Worm (Caenorhabditis elegans) whole organism, late embryonic: ENCODE results near the gene F53B2.8.

Experiments
- C38D4.7 ChIP-seq: fragments of 200-800 bp; sonication (Bioruptor generic); optimal IDR thresholded peaks from 2 replicates; lab custom pipeline; 2018; ENCODE audit warnings: mild to moderate bottlenecking, missing genetic modification characterization, moderate library complexity, missing compliant biosample characterization
- K02D7.2 ChIP-seq: sonication (generic microtip); optimal IDR thresholded peaks from 2 replicates; lab custom pipeline; 2017; ENCODE audit warnings: mild to moderate bottlenecking, missing genetic modification characterization, missing compliant biosample characterization
- K09A11.1 ChIP-seq: sonication (generic microtip); optimal IDR thresholded peaks from 2 replicates; lab custom pipeline; 2017; ENCODE audit warnings: antibody characterized with exemption, mild to moderate bottlenecking, missing genetic modification characterization, missing compliant biosample characterization; ENCODE audit not compliant: insufficient read depth
- ceh-14 ChIP-seq: sonication (generic microtip); optimal IDR thresholded peaks from 2 replicates; lab custom pipeline; 2016; ENCODE audit warnings: missing genotype, missing genetic modification characterization, missing compliant biosample characterization
- ceh-19 ChIP-seq: fragments of 200-800 bp; sonication (Bioruptor generic); optimal IDR thresholded peaks from 2 replicates; lab custom pipeline; 2018; ENCODE audit warnings: mild to moderate bottlenecking, missing genetic modification characterization, missing compliant biosample characterization
- ceh-2 ChIP-seq: sonication (generic microtip); optimal IDR thresholded peaks from 2 replicates; lab custom pipeline; 2016; ENCODE audit warnings: missing genotype, missing genetic modification characterization, missing compliant biosample characterization
- ceh-31 ChIP-seq: sonication (generic microtip); optimal IDR thresholded peaks from 2 replicates; lab custom pipeline; 2016; ENCODE audit warnings: missing genetic modification characterization, missing compliant biosample characterization
- ceh-6 ChIP-seq: fragments of 200-800 bp; sonication (Bioruptor generic); optimal IDR thresholded peaks from 2 replicates; lab custom pipeline; 2018; ENCODE audit warnings: mild to moderate bottlenecking, missing genetic modification characterization, missing compliant biosample characterization
- ceh-9 ChIP-seq: sonication (generic microtip); optimal IDR thresholded peaks from 2 replicates; lab custom pipeline; 2016; ENCODE audit warnings: mild to moderate bottlenecking, missing genetic modification characterization, inconsistent platforms, missing compliant biosample characterization
- dmd-4 ChIP-seq: sonication (generic microtip); optimal IDR thresholded peaks from 2 replicates; lab custom pipeline; 2016; ENCODE audit warnings: borderline replicate concordance, missing genetic modification characterization, missing compliant biosample characterization
- dve-1 ChIP-seq: sonication (generic microtip); optimal IDR thresholded peaks from 2 replicates; lab custom pipeline; 2017; ENCODE audit warnings: antibody characterized with exemption, mild to moderate bottlenecking, missing genetic modification characterization, missing compliant biosample characterization
- elt-2 ChIP-seq: sonication (generic microtip); optimal IDR thresholded peaks from 2 replicates; lab custom pipeline; 2016; ENCODE audit warnings: missing genetic modification reagents, missing genetic modification characterization, missing compliant biosample characterization
- elt-4 ChIP-seq: sonication (generic microtip); optimal IDR thresholded peaks from 2 replicates; lab custom pipeline; 2016; ENCODE audit warnings: missing genetic modification characterization, missing compliant biosample characterization
- ets-4 ChIP-seq: sonication (generic microtip); optimal IDR thresholded peaks from 2 replicates; lab custom pipeline; 2016; ENCODE audit warnings: missing genetic modification characterization, missing compliant biosample characterization
- eyg-1 ChIP-seq: sonication (generic microtip); optimal IDR thresholded peaks from 2 replicates; lab custom pipeline; 2016; ENCODE audit warnings: missing genotype, missing genetic modification characterization, missing compliant biosample characterization
- fax-1 ChIP-seq: sonication (generic microtip); optimal IDR thresholded peaks from 2 replicates; lab custom pipeline; 2016; ENCODE audit warnings: missing genotype, missing genetic modification characterization, missing compliant biosample characterization
- fkh-6 ChIP-seq: sonication (generic microtip); optimal IDR thresholded peaks from 2 replicates; lab custom pipeline; 2016; ENCODE audit warnings: missing genetic modification characterization, missing compliant biosample characterization
- gmeb-2 ChIP-seq: sonication (generic microtip); optimal IDR thresholded peaks from 2 replicates; lab custom pipeline; 2016; ENCODE audit warnings: missing genetic modification characterization, inconsistent platforms, missing compliant biosample characterization
- hlh-13 ChIP-seq: fragments of 200-800 bp; sonication (Bioruptor generic); optimal IDR thresholded peaks from 2 replicates; lab custom pipeline; 2018; ENCODE audit warnings: mild to moderate bottlenecking, missing genetic modification characterization, missing compliant biosample characterization
- hlh-30 ChIP-seq: sonication (generic microtip); optimal IDR thresholded peaks from 2 replicates; lab custom pipeline; 2017; ENCODE audit warnings: antibody characterized with exemption, missing genetic modification characterization, missing compliant biosample characterization; ENCODE audit not compliant: insufficient read depth
- hlh-8 ChIP-seq: sonication (generic microtip); optimal IDR thresholded peaks from 2 replicates; lab custom pipeline; 2016; ENCODE audit warnings: missing genotype, missing genetic modification characterization, missing compliant biosample characterization
- lin-11 ChIP-seq: fragments of 200-800 bp; sonication (Bioruptor generic); optimal IDR thresholded peaks from 2 replicates; lab custom pipeline; 2018; ENCODE audit warnings: mild to moderate bottlenecking, missing genetic modification characterization, missing compliant biosample characterization
- madf-2 ChIP-seq: sonication (generic microtip); optimal IDR thresholded peaks from 2 replicates; lab custom pipeline; 2017; ENCODE audit warnings: missing genetic modification characterization, missing compliant biosample characterization
- mec-3 ChIP-seq: sonication (generic microtip); optimal IDR thresholded peaks from 2 replicates; lab custom pipeline; 2016; ENCODE audit warnings: borderline replicate concordance, missing genetic modification characterization, missing compliant biosample characterization
- nfya-1 ChIP-seq: sonication (generic microtip); optimal IDR thresholded peaks from 2 replicates; lab custom pipeline; 2017; ENCODE audit warnings: missing genetic modification characterization, mild to moderate bottlenecking, missing compliant biosample characterization, antibody characterized with exemption, moderate library complexity
- nhr-11 ChIP-seq: fragments of 150-350 bp; optimal IDR thresholded peaks from 2 replicates; lab custom pipeline; 2014; ENCODE audit warnings: missing biosample characterization, missing genetic modification characterization
- nhr-232 ChIP-seq: sonication (generic microtip); optimal IDR thresholded peaks from 2 replicates; lab custom pipeline; 2016; ENCODE audit warnings: missing genetic modification characterization, missing compliant biosample characterization
- npax-4 ChIP-seq: sonication (generic microtip); optimal IDR thresholded peaks from 2 replicates; lab custom pipeline; 2016; ENCODE audit warnings: missing genetic modification characterization, missing compliant biosample characterization
- pat-9 ChIP-seq: fragments of 200-800 bp; sonication (Bioruptor generic); optimal IDR thresholded peaks from 2 replicates; lab custom pipeline; 2018; ENCODE audit warnings: mild to moderate bottlenecking, missing genetic modification characterization, moderate library complexity, missing compliant biosample characterization
- pha-2 ChIP-seq: sonication (generic microtip); optimal IDR thresholded peaks from 2 replicates; lab custom pipeline; 2017; ENCODE audit warnings: mild to moderate bottlenecking, missing genetic modification characterization, missing compliant biosample characterization
- pros-1 ChIP-seq: fragments of 150-350 bp; optimal IDR thresholded peaks from 2 replicates; lab custom pipeline; 2014; ENCODE audit warnings: missing biosample characterization, missing genetic modification reagents, missing genetic modification characterization
- ref-2 ChIP-seq: sonication (generic microtip); optimal IDR thresholded peaks from 2 replicates; lab custom pipeline; 2016; ENCODE audit warnings: missing genetic modification characterization, missing compliant biosample characterization
- rnt-1 ChIP-seq: sonication (generic microtip); optimal IDR thresholded peaks from 2 replicates; lab custom pipeline; 2016; ENCODE audit warnings: missing genetic modification characterization, missing compliant biosample characterization
- sdc-2 ChIP-seq: sonication (generic microtip); optimal IDR thresholded peaks from 2 replicates; lab custom pipeline; 2016; ENCODE audit warnings: missing genotype, missing genetic modification characterization, missing compliant biosample characterization
- sox-2 ChIP-seq: fragments of 200-800 bp; sonication (Bioruptor generic); IDR thresholded peaks from 2 replicates; pipeline ENCODE4 v1.3.6; 2022; ENCODE audit warnings: missing genetic modification reagents, missing genetic modification characterization, missing compliant biosample characterization
- tbx-2 ChIP-seq: sonication (generic microtip); optimal IDR thresholded peaks from 2 replicates; lab custom pipeline; 2016; ENCODE audit warnings: missing genetic modification characterization, missing compliant biosample characterization
- tbx-7 ChIP-seq: sonication (generic microtip); optimal IDR thresholded peaks from 2 replicates; lab custom pipeline; 2016; ENCODE audit warnings: missing genotype, missing genetic modification characterization, missing compliant biosample characterization
- ttx-3 ChIP-seq: sonication (generic microtip); optimal IDR thresholded peaks from 2 replicates; lab custom pipeline; 2016; ENCODE audit warnings: missing genetic modification reagents, missing genetic modification characterization, missing compliant biosample characterization
- unc-3 ChIP-seq, 2 experiments: fragments of 200-800 bp in 1 of 2; sonication (Bioruptor generic) in 1 of 2; sonication (generic microtip) in 1 of 2; conservative IDR thresholded peaks in 1 of 2; optimal IDR thresholded peaks in 1 of 2; 2 replicates each; pipeline versions ENCODE4 v1.3.6 to Lab custom; 2016 to 2022; ENCODE audit warnings: missing compliant biosample characterization in 2 of 2, missing genetic modification characterization in 2 of 2, missing genetic modification reagents in 1 of 2
- unc-42 ChIP-seq: sonication (generic microtip); optimal IDR thresholded peaks from 2 replicates; lab custom pipeline; 2016; ENCODE audit warnings: missing genotype, missing genetic modification characterization, missing compliant biosample characterization
- unc-86 ChIP-seq: sonication (generic microtip); optimal IDR thresholded peaks from 2 replicates; lab custom pipeline; 2016; ENCODE audit warnings: missing genetic modification characterization, missing compliant biosample characterization
- zip-5 ChIP-seq: sonication (generic microtip); optimal IDR thresholded peaks from 2 replicates; lab custom pipeline; 2016; ENCODE audit warnings: missing genetic modification characterization, missing compliant biosample characterization
- ztf-16 ChIP-seq: sonication (generic microtip); optimal IDR thresholded peaks from 2 replicates; lab custom pipeline; 2017; ENCODE audit warnings: missing genetic modification characterization, missing compliant biosample characterization

F53B2.8 gene

ce11 chrIV:12558925-12559450 is 31.8 kb upstream of the F53B2.8 start, which contains the start of the genes ZK795.2 and ZK795.3 (continued):
- TF ChIP-seq ztf-16 (tag; lab: Kevin White, UChicago) (no peak), hlh-13 (GFP tag; lab: Kevin White, UChicago) (no peak), ceh-14 (peak; percentile 5), dve-1 (no peak), rnt-1 (tag; lab: Kevin White, UChicago) (no peak), unc-86 (tag; lab: Kevin White, UChicago) (peak; percentile 9), fax-1 (tag; lab: Kevin White, UChicago) (no peak), pat-9 (tag; lab: Kevin White, UChicago) (no peak), ref-2 (no peak), elt-4 (no peak), mec-3 (tag; lab: Kevin White, UChicago) (no peak), K02D7.2 (no peak), sdc-2 (tag; lab: Kevin White, UChicago) (no peak), ceh-31 (tag; lab: Kevin White, UChicago) (no peak), lin-11 (tag; lab: Kevin White, UChicago) (no peak), pha-2 (tag; lab: Kevin White, UChicago) (no peak), tbx-7 (tag; lab: Kevin White, UChicago) (no peak), eyg-1 (tag; lab: Kevin White, UChicago) (no peak), ceh-19 (GFP tag; lab: Kevin White, UChicago) (no peak), fkh-6 (no peak), pros-1 (tag; lab: Kevin White, UChicago) (no peak), nhr-232 (tag; lab: Kevin White, UChicago) (no peak), C38D4.7 (GFP tag; lab: Kevin White, UChicago) (no peak), nfya-1 (tag; lab: Kevin White, UChicago) (peak; percentile 29), madf-2 (no peak), hlh-30 (no peak), nhr-11 (no peak), ceh-9 (tag; lab: Kevin White, UChicago) (no peak), npax-4 (tag; lab: Kevin White, UChicago) (no peak)

DNA sequence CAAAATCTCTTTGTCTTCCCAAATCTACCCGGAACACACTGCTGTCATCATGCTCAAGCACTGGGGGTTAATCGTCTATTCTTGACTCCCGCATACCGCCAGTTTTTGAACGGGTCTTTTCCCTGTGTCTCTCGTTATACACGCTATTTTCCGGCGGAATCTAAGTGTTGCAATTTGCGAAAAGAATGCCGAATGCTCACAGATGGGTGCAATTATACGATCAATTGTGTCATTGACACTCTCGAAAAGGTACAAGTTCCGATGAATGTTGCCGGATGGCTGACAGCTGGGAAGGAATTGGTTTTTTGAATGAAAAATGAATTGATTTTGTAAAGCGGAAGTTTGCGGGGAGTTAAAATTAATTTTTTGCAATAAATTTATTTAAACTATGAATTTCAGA is 24.7 kb upstream of the F53B2.8 start:
- TF ChIP-seq unc-3 (GFP tag; conservative IDR thresholded peaks at IDR 0.05; lab: Robert Waterston, UW) (no peak), unc-3 (tag; optimal IDR thresholded peaks at IDR 0.05; lab: Kevin White, UChicago) (no peak), ceh-31 (tag; lab: Kevin White, UChicago) (peak; percentile 36), gmeb-2 (no peak)

DNA sequence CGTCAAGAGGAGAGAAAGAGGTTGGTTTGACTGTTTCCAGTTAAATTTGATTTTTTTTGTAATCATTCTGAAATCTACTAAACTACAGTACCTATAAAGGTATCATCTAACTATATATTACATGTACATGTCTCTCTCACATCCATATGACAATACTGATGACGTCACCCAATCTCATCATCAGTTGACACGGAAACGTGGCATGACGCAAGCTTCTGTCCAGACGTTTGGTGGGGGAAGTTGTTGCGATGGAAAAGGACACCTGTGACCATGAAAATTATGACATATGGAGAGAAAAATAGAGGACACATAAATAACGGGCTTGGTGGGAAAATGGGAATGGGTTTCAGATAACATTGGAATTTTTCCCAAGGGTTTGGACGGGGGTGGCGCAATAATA is 21.8 kb upstream of the F53B2.8 start:
- TF ChIP-seq tbx-2 (tag; lab: Kevin White, UChicago) (peak; percentile 7), mec-3 (tag; lab: Kevin White, UChicago) (no peak)

DNA sequence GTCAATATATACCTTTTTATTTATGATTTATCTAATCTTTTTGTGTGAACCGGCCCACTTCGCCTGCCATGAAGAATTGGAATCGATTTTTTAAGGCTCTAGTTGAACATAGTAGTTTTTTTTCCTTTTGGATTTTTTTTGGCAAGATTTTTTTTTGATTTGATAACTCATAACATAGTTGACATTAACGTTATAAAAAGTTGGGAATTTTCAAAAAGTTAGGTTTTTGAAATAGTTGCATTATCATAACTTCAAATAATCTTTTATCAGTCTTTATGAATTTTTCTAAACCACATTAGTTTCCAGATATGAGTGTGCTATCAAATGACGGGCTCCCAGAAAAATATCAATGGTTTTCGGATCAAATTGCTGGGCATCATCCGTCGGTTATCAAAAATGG is 20.6 kb upstream of the F53B2.8 start, which contains the start of gene ipmk-1:
TSS of gene ipmk-1 (plus strand) at position 301 of the 400 bp plus-strand sequence.
- TF ChIP-seq ceh-6 (GFP tag; lab: Kevin White, UChicago) (no peak), hlh-8 (tag; lab: Kevin White, UChicago) (no peak), eyg-1 (tag; lab: Kevin White, UChicago) (no peak), pha-2 (tag; lab: Kevin White, UChicago) (no peak), pros-1 (tag; lab: Kevin White, UChicago) (no peak), fkh-6 (no peak)

ce11 chrIV:12545902-12546301 is 18.7 kb upstream of the F53B2.8 start:
- TF ChIP-seq ttx-3 (tag; lab: Kevin White, UChicago) (no peak), pros-1 (tag; lab: Kevin White, UChicago) (no peak), ceh-6 (GFP tag; lab: Kevin White, UChicago) (no peak), nfya-1 (tag; lab: Kevin White, UChicago) (no peak), sox-2 (GFP tag; lab: Robert Waterston, UW) (no peak), elt-2 (tag; lab: Kevin White, UChicago) (no peak), nhr-11 (no peak), madf-2 (no peak), ceh-2 (no peak), zip-5 (tag; lab: Kevin White, UChicago) (no peak), K09A11.1 (no peak), unc-42 (tag; lab: Kevin White, UChicago) (no peak), ets-4 (no peak), dmd-4 (tag; lab: Kevin White, UChicago) (no peak), hlh-30 (no peak), ceh-31 (tag; lab: Kevin White, UChicago) (no peak)
